Worm (Caenorhabditis elegans) whole organism, L2 larva: ENCODE results near the gene clec-179.

Source experiments
- C34F6.9 ChIP-seq: fragments of 150-350 bp; optimal IDR thresholded peaks from 2 replicates; lab custom pipeline; 2014; ENCODE audit warnings: missing biosample characterization, missing genetic modification characterization
- F13H6.1 ChIP-seq: sonication (generic microtip); optimal IDR thresholded peaks from 2 replicates; lab custom pipeline; 2016; ENCODE audit warnings: missing genetic modification characterization, missing compliant biosample characterization
- R02D3.7 ChIP-seq: fragments of 150-350 bp; optimal IDR thresholded peaks from 2 replicates; lab custom pipeline; 2014; ENCODE audit warnings: missing biosample characterization, missing genetic modification characterization
- Y55F3AM.14 ChIP-seq: fragments of 200-800 bp; sonication (Bioruptor generic); optimal IDR thresholded peaks from 2 replicates; lab custom pipeline; 2018; ENCODE audit warnings: mild to moderate bottlenecking, missing genetic modification characterization, missing compliant biosample characterization
- alr-1 ChIP-seq: fragments of 150-350 bp; optimal IDR thresholded peaks from 2 replicates; lab custom pipeline; 2014; ENCODE audit warnings: missing biosample characterization, missing genetic modification characterization
- aly-2 ChIP-seq: fragments of 150-350 bp; optimal IDR thresholded peaks from 2 replicates; lab custom pipeline; 2014; ENCODE audit warnings: missing biosample characterization, missing genetic modification characterization
- ama-1 ChIP-seq: fragments of 150-350 bp; optimal IDR thresholded peaks from 2 replicates; lab custom pipeline; 2018; ENCODE audit warnings: inconsistent platforms
- blmp-1 ChIP-seq: sonication (generic microtip); optimal IDR thresholded peaks from 2 replicates; lab custom pipeline; 2017; ENCODE audit warnings: missing genetic modification characterization, mild to moderate bottlenecking, missing compliant biosample characterization, antibody characterized with exemption, moderate library complexity; ENCODE audit not compliant: insufficient read depth
- ceh-16 ChIP-seq: fragments of 150-350 bp; optimal IDR thresholded peaks from 2 replicates; lab custom pipeline; 2014; ENCODE audit warnings: missing biosample characterization, missing genetic modification characterization
- crh-2 ChIP-seq: sonication (generic microtip); optimal IDR thresholded peaks from 2 replicates; lab custom pipeline; 2017; ENCODE audit warnings: missing biosample characterization, missing genetic modification characterization
- dmd-4 ChIP-seq: sonication (generic microtip); optimal IDR thresholded peaks from 2 replicates; lab custom pipeline; 2017; ENCODE audit warnings: missing biosample characterization, missing genetic modification characterization
- egl-27 ChIP-seq: sonication (generic microtip); optimal IDR thresholded peaks from 3 replicates; lab custom pipeline; 2017; ENCODE audit warnings: missing biosample characterization, missing genetic modification reagents, missing genetic modification characterization
- fos-1 ChIP-seq: fragments of 150-350 bp; optimal IDR thresholded peaks from 2 replicates; lab custom pipeline; 2014; ENCODE audit warnings: missing biosample characterization, missing genetic modification characterization
- gmeb-1 ChIP-seq: fragments of 150-350 bp; optimal IDR thresholded peaks from 2 replicates; lab custom pipeline; 2014; ENCODE audit warnings: missing biosample characterization, missing genetic modification characterization
- lin-11 ChIP-seq: fragments of 150-350 bp; sonication (generic microtip); optimal IDR thresholded peaks from 2 replicates; lab custom pipeline; 2014; ENCODE audit warnings: missing biosample characterization, missing genetic modification characterization, inconsistent platforms, mixed read lengths
- lin-13 ChIP-seq: fragments of 150-350 bp; optimal IDR thresholded peaks from 2 replicates; lab custom pipeline; 2014; ENCODE audit warnings: missing biosample characterization, missing genetic modification reagents, missing genetic modification characterization
- lin-39 ChIP-seq: fragments of 150-350 bp; optimal IDR thresholded peaks from 2 replicates; lab custom pipeline; 2014; ENCODE audit warnings: missing biosample characterization, missing genetic modification reagents, missing genetic modification characterization
- mab-5 ChIP-seq: fragments of 150-350 bp; optimal IDR thresholded peaks from 2 replicates; lab custom pipeline; 2014; ENCODE audit warnings: missing biosample characterization, missing genetic modification characterization
- mbf-1 ChIP-seq: sonication (generic microtip); optimal IDR thresholded peaks from 2 replicates; lab custom pipeline; 2017; ENCODE audit warnings: missing biosample characterization, missing genetic modification characterization
- mdl-1 ChIP-seq, 2 experiments: fragments of 150-350 bp in 1 of 2; sonication (generic microtip) in 1 of 2; optimal IDR thresholded peaks; 2 replicates each; lab custom pipeline; 2017; ENCODE audit warnings: missing biosample characterization in 2 of 2, missing genetic modification characterization in 2 of 2
- nhr-10 ChIP-seq: sonication (generic microtip); optimal IDR thresholded peaks from 2 replicates; lab custom pipeline; 2017; ENCODE audit warnings: missing biosample characterization, missing genetic modification characterization
- nhr-11 ChIP-seq: fragments of 150-350 bp; optimal IDR thresholded peaks from 2 replicates; lab custom pipeline; 2014; ENCODE audit warnings: missing biosample characterization, missing genetic modification characterization
- nhr-12 ChIP-seq: fragments of 150-350 bp; optimal IDR thresholded peaks from 2 replicates; lab custom pipeline; 2014; ENCODE audit warnings: missing biosample characterization, missing genetic modification characterization
- nhr-129 ChIP-seq: fragments of 150-350 bp; optimal IDR thresholded peaks from 2 replicates; lab custom pipeline; 2014; ENCODE audit warnings: missing biosample characterization, missing genetic modification characterization
- nhr-21 ChIP-seq: fragments of 150-350 bp; optimal IDR thresholded peaks from 2 replicates; lab custom pipeline; 2014; ENCODE audit warnings: missing biosample characterization, missing genetic modification characterization
- nhr-23 ChIP-seq: fragments of 150-350 bp; optimal IDR thresholded peaks from 2 replicates; lab custom pipeline; 2014; ENCODE audit warnings: missing biosample characterization, missing genetic modification reagents, missing genetic modification characterization
- nhr-25 ChIP-seq: fragments of 150-350 bp; sonication (generic microtip); optimal IDR thresholded peaks from 3 replicates; lab custom pipeline; 2014; ENCODE audit warnings: missing biosample characterization, missing genetic modification characterization
- nhr-6 ChIP-seq: fragments of 150-350 bp; optimal IDR thresholded peaks from 2 replicates; lab custom pipeline; 2014; ENCODE audit warnings: missing biosample characterization, missing genetic modification characterization
- nhr-77 ChIP-seq: fragments of 150-350 bp; optimal IDR thresholded peaks from 2 replicates; lab custom pipeline; 2014; ENCODE audit warnings: missing biosample characterization, missing genetic modification characterization
- sem-4 ChIP-seq: fragments of 150-350 bp; optimal IDR thresholded peaks from 2 replicates; lab custom pipeline; 2014; ENCODE audit warnings: missing biosample characterization, missing genetic modification reagents, missing genetic modification characterization
- sma-3 ChIP-seq: sonication (generic microtip); optimal IDR thresholded peaks from 2 replicates; lab custom pipeline; 2016; ENCODE audit warnings: missing genetic modification reagents, missing genetic modification characterization, missing compliant biosample characterization
- snpc-4 ChIP-seq: fragments of 150-350 bp; optimal IDR thresholded peaks from 2 replicates; lab custom pipeline; 2014; ENCODE audit warnings: missing biosample characterization, missing genetic modification characterization
- unc-39 ChIP-seq: fragments of 150-350 bp; optimal IDR thresholded peaks from 2 replicates; lab custom pipeline; 2014; ENCODE audit warnings: missing biosample characterization, missing genetic modification characterization
- unc-55 ChIP-seq: fragments of 150-350 bp; sonication (generic microtip); optimal IDR thresholded peaks from 3 replicates; lab custom pipeline; 2014; ENCODE audit warnings: missing biosample characterization, missing genetic modification reagents, missing genetic modification characterization
- zag-1 ChIP-seq: fragments of 150-350 bp; optimal IDR thresholded peaks from 2 replicates; lab custom pipeline; 2014; ENCODE audit warnings: missing biosample characterization, missing genetic modification characterization
- ztf-1 ChIP-seq: fragments of 200-800 bp; sonication (Bioruptor generic); conservative IDR thresholded peaks from 2 replicates; pipeline ENCODE4 v1.3.6; 2022; ENCODE audit warnings: missing genetic modification characterization, missing compliant biosample characterization
- ztf-11 ChIP-seq: sonication (generic microtip); optimal IDR thresholded peaks from 2 replicates; lab custom pipeline; 2017; ENCODE audit warnings: missing biosample characterization, missing genetic modification characterization
- ztf-4 ChIP-seq: fragments of 150-350 bp; optimal IDR thresholded peaks from 2 replicates; lab custom pipeline; 2014; ENCODE audit warnings: missing biosample characterization, missing genetic modification characterization

Gene clec-179

ce11 chrIV:7211313-7211712 lies 26.8 kb upstream of the clec-179 start:
- TF ChIP-seq nhr-23 (tag; lab: Kevin White, UChicago) (no peak), unc-39 (tag; lab: Kevin White, UChicago) (no peak), alr-1 (tag; lab: Kevin White, UChicago) (no peak), gmeb-1 (tag; lab: Kevin White, UChicago) (no peak)

ce11 chrIV:7208961-7209360 lies 24.5 kb upstream of the clec-179 start:
- TF ChIP-seq nhr-6, result no peak
- no peak for TF ChIP-seq dmd-4 (tag; lab: Kevin White, UChicago)
- no peak for TF ChIP-seq nhr-12 (tag; lab: Kevin White, UChicago)
- no peak for TF ChIP-seq C34F6.9 (tag; lab: Kevin White, UChicago)

ce11 chrIV:7205969-7206368 lies 21.5 kb upstream of the clec-179 start, which contains the start of gene kcc-1:
Gene kcc-1, plus strand, starts transcription at chrIV:7206269.
- no peak for TF ChIP-seq mdl-1 (tag; optimal IDR thresholded peaks at IDR 0.05; lab: Kevin White, UChicago)
- no peak for TF ChIP-seq snpc-4 (tag; lab: Kevin White, UChicago)
- no peak for TF ChIP-seq zag-1
- no peak for TF ChIP-seq egl-27 (tag; lab: Kevin White, UChicago)
- TF ChIP-seq R02D3.7 (tag; lab: Kevin White, UChicago), result no peak
- TF ChIP-seq nhr-23 (tag; lab: Kevin White, UChicago), result no peak
- TF ChIP-seq mab-5, result no peak
- no peak for TF ChIP-seq ztf-1 (GFP tag; lab: Robert Waterston, UW)
- TF ChIP-seq nhr-77 (tag; lab: Kevin White, UChicago), result no peak
- TF ChIP-seq nhr-21 (tag; lab: Kevin White, UChicago), result no peak
- TF ChIP-seq lin-11, result no peak
- TF ChIP-seq aly-2, result no peak
- no peak for TF ChIP-seq ceh-16 (tag; lab: Kevin White, UChicago)
- TF ChIP-seq gmeb-1 (tag; lab: Kevin White, UChicago), result no peak
- no peak for TF ChIP-seq blmp-1 (tag; lab: Kevin White, UChicago)
- TF ChIP-seq ama-1, result no peak
- TF ChIP-seq dmd-4 (tag; lab: Kevin White, UChicago), result no peak
- no peak for TF ChIP-seq nhr-11 (tag; lab: Kevin White, UChicago)

ce11 chrIV:7203696-7204095 lies 19.2 kb upstream of the clec-179 start, which contains the start of gene R13A1.3:
Gene R13A1.3, plus strand, starts transcription at chrIV:7203996.
- TF ChIP-seq egl-27 (tag; lab: Kevin White, UChicago), result no peak
- TF ChIP-seq nhr-12 (tag; lab: Kevin White, UChicago), result no peak

- TF ChIP-seq nhr-12 (tag; lab: Kevin White, UChicago) (no peak), Y55F3AM.14 (GFP tag; lab: Kevin White, UChicago) (no peak), nhr-129 (tag; lab: Kevin White, UChicago) (no peak), gmeb-1 (tag; lab: Kevin White, UChicago) (no peak)
These were observed 12.4 kb upstream of the clec-179 start, which contains the start of gene unc-8 for ce11 chrIV:7196853-7197252. Gene unc-8, plus strand, starts transcription at chrIV:7197153.

ce11 chrIV:7195734-7196133 lies 11.2 kb upstream of the clec-179 start, which contains the start of gene best-16:
Gene best-16, minus strand, starts transcription at chrIV:7195834.
- no peak for TF ChIP-seq F13H6.1 (tag; lab: Kevin White, UChicago)
- TF ChIP-seq zag-1, result no peak
- no peak for TF ChIP-seq ceh-16 (tag; lab: Kevin White, UChicago)
- TF ChIP-seq crh-2 (tag; lab: Kevin White, UChicago), result no peak
- TF ChIP-seq ztf-4 (tag; lab: Kevin White, UChicago), result no peak
- no peak for TF ChIP-seq nhr-10 (tag; lab: Kevin White, UChicago)
- TF ChIP-seq nhr-6, result no peak
- TF ChIP-seq sem-4, result no peak

- TF ChIP-seq unc-55 (GFP tag; lab: Kevin White, UChicago) (no peak), nhr-6 (no peak), nhr-25 (no peak), sma-3 (GFP tag; lab: Kevin White, UChicago) (no peak), nhr-21 (tag; lab: Kevin White, UChicago) (no peak), ztf-11 (tag; lab: Kevin White, UChicago) (no peak), lin-39 (tag; lab: Kevin White, UChicago) (no peak), mbf-1 (no peak), unc-39 (tag; lab: Kevin White, UChicago) (no peak), ceh-16 (tag; lab: Kevin White, UChicago) (no peak), fos-1 (no peak), ztf-4 (tag; lab: Kevin White, UChicago) (no peak), lin-13 (no peak), crh-2 (tag; lab: Kevin White, UChicago) (no peak), ztf-1 (GFP tag; lab: Robert Waterston, UW) (no peak), snpc-4 (tag; lab: Kevin White, UChicago) (no peak), sem-4 (no peak), nhr-10 (tag; lab: Kevin White, UChicago) (no peak), egl-27 (tag; lab: Kevin White, UChicago) (no peak)
These were observed 7.2 kb upstream of the clec-179 start, which contains the start of gene R13A1.5 for ce11 chrIV:7191745-7192144. Gene R13A1.5, minus strand, starts transcription at chrIV:7191845.
